Worm (Caenorhabditis elegans): Measurements from ENCODE around the gene Y62E10A.6.

ce11 chrIV:13322429-13322828 lies 49.4 kb upstream of the Y62E10A.6 start:
- no peak for TF ChIP-seq him-1 (tag; optimal IDR thresholded peaks at IDR 0.05)
- TF ChIP-seq dao-5 (tag; optimal IDR thresholded peaks at IDR 0.05): no peak
- TF ChIP-seq W03F9.2 (tag; optimal IDR thresholded peaks at IDR 0.05): peak; percentile 19

All from whole organism, L4/young adult.